Fruit fly (Drosophila melanogaster) whole organism, pupa: Measurements from ENCODE around the gene nompC.

Source experiments
- CG8301 ChIP-seq: fragments of 200-800 bp; sonication (Bioruptor generic); optimal IDR thresholded peaks from 2 replicates; lab custom pipeline; 2018; ENCODE audit warnings: missing biosample characterization, mild to moderate bottlenecking, missing genetic modification characterization
- EcR ChIP-seq: fragments of 200-800 bp; sonication (Bioruptor generic); optimal IDR thresholded peaks from 3 replicates; lab custom pipeline; 2019; ENCODE audit warnings: missing biosample characterization, missing genetic modification characterization, mild to moderate bottlenecking, moderate library complexity, missing genetic modification reagents
- Ets98B ChIP-seq: fragments of 200-800 bp; sonication (Bioruptor generic); IDR thresholded peaks from 2 replicates; pipeline ENCODE4 v1.3.6; 2022; ENCODE audit warnings: missing biosample characterization, missing genetic modification characterization
- Pif1A ChIP-seq: fragments of 200-800 bp; sonication (Bioruptor generic); optimal IDR thresholded peaks from 3 replicates; lab custom pipeline; 2016; ENCODE audit warnings: missing biosample characterization, missing genetic modification characterization
- Snoo ChIP-seq: fragments of 200-800 bp; sonication (Bioruptor generic); optimal IDR thresholded peaks from 3 replicates; lab custom pipeline; 2017; ENCODE audit warnings: missing biosample characterization, mild to moderate bottlenecking, missing genetic modification characterization, inconsistent platforms
- fd96Ca ChIP-seq: fragments of 200-800 bp; sonication (Bioruptor generic); IDR thresholded peaks from 3 replicates; pipeline ENCODE4 v1.3.6; 2022; ENCODE audit warnings: missing biosample characterization, missing genetic modification characterization
- rn ChIP-seq: fragments of 200-800 bp; sonication (Bioruptor generic); IDR thresholded peaks from 2 replicates; pipeline ENCODE4 v1.3.6; 2022; ENCODE audit warnings: missing biosample characterization, missing genetic modification characterization

- TF ChIP-seq EcR: no peak
- TF ChIP-seq Pif1A (GFP tag; lab: Kevin White, UChicago): no peak
- no peak for TF ChIP-seq fd96Ca (GFP tag; lab: Robert Waterston, UW)
- no peak for TF ChIP-seq Snoo
- TF ChIP-seq CG8301: no peak
- TF ChIP-seq Ets98B: no peak
- TF ChIP-seq rn (GFP tag; lab: Robert Waterston, UW): no peak
Observed at dm6 chr2L:5367983-5368382, 22.0 kb downstream of the nompC start.
